Worm (Caenorhabditis elegans): ENCODE data around the gene W07G4.7.

Gene W07G4.7

DNA sequence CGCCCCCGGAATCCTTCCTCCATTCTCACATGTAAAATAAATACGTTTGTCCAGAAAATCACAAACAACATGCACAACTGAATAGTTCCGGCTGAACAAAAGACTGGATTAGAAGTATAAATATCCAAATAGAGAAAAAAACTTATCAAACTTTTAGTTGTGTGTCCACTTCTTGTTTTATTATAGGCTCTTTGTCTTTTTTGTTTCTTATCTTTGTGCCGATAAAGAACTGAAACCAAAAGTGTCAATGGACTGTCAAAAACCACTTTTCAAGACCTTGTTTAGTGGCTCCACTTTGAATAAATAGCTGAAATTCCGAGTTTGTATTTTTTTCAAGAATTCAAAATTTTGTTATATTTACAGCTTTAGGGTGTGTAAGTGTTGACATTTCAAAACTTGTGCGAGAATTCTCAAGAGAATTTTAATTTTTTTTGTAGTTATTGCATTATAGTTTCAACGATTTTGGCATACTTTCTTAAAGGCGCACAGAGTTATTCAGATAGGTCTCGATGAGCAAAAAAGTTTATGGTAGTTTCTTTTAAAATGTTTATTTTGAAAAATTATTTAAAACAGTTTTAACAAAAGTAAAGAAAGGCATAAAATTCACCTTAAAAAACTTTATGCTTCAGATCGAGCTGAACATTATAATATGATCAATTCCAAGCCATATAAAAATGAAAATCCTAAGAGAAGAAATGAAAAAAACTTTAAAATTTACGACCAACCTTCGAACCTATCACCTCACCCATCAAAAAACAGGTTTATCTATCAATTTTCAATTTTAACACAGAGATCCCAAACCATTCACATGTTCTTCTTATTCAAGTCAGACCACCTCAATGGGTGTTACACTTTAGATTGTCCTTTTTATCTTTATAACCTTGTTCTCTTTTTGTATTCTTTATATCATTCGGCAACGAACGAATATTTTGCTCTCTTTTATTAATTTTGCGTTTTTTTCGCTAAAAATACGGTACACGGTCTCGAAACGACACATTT lies 11.9 kb upstream of the W07G4.7 start (continued):
- TF ChIP-seq ama-1 (optimal IDR thresholded peaks at IDR 0.05) (no peak), egl-27 (tag; optimal IDR thresholded peaks at IDR 0.05) (no peak), unc-39 (tag; optimal IDR thresholded peaks at IDR 0.05) (no peak), nhr-12 (tag; optimal IDR thresholded peaks at IDR 0.05) (no peak), mdl-1 (tag; optimal IDR thresholded peaks at IDR 0.05) (no peak), blmp-1 (tag; optimal IDR thresholded peaks at IDR 0.05; ENCODE audit: insufficient read depth) (peak; percentile 23), fos-1 (tag; optimal IDR thresholded peaks at IDR 0.05) (peak; percentile 34), F13H6.1 (tag; optimal IDR thresholded peaks at IDR 0.05) (no peak)

DNA sequence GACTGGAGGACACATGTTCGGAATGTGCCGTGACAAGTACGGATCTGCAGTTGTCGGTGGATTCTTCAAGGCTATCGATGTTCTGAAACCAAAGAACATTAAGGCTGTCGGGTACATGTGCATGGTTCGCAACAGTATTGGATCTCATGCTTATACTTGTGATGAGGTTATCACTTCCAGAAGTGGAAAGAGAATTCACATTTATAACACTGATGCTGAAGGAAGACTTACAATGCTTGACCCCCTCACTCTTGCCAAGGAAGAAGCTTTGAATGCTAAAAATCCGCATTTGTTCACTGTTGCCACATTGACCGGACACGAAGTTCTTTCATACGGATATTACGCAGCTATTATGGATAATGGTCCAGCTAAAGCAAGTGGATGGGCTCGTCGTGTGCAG lies 10.5 kb upstream of the W07G4.7 start:
- TF ChIP-seq peb-1 (tag; optimal IDR thresholded peaks at IDR 0.05) (no peak), ztf-11 (tag; optimal IDR thresholded peaks at IDR 0.05) (no peak), crh-2 (tag; optimal IDR thresholded peaks at IDR 0.05) (no peak)

DNA sequence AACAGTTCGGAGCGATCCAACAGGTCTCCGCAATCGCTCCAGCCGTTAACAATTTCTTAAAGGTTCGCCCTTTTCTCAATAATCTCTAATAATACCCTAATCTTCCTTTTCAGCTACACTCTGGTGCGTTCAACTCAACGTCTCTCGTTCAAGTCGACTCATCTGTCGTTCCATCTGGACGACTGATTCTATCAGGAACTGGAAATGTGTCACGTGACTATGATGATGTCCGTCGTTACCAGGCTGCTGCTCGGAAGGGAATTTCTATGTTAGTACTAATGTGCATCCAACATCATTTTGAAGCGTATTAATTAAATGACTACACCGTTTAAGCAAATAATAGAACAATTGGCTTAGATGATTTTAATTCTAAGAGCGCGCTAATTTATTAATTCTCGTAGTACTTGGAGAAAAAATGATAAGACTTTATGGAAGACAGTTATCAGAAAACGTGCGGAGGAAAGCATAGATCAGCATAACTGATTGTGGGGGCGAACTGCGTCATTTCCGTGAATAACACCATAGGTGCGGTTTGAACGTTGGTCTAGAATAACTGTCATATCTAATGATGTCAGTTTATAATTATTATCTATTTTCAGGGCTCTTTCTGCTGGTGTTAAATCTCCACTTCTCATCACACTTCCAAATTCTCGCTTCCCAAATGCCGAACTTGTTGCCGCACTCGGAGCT lies 9.5 kb upstream of the W07G4.7 start:
- TF ChIP-seq elt-1 (tag; optimal IDR thresholded peaks at IDR 0.05) (no peak), alr-1 (tag; optimal IDR thresholded peaks at IDR 0.05) (no peak), aly-2 (tag; optimal IDR thresholded peaks at IDR 0.05) (no peak), R02D3.7 (tag; optimal IDR thresholded peaks at IDR 0.05) (no peak), peb-1 (tag; optimal IDR thresholded peaks at IDR 0.05) (no peak), unc-39 (tag; optimal IDR thresholded peaks at IDR 0.05) (no peak), F13H6.1 (tag; optimal IDR thresholded peaks at IDR 0.05) (no peak), gmeb-1 (tag; optimal IDR thresholded peaks at IDR 0.05) (no peak), ztf-4 (tag; optimal IDR thresholded peaks at IDR 0.05) (no peak)

DNA sequence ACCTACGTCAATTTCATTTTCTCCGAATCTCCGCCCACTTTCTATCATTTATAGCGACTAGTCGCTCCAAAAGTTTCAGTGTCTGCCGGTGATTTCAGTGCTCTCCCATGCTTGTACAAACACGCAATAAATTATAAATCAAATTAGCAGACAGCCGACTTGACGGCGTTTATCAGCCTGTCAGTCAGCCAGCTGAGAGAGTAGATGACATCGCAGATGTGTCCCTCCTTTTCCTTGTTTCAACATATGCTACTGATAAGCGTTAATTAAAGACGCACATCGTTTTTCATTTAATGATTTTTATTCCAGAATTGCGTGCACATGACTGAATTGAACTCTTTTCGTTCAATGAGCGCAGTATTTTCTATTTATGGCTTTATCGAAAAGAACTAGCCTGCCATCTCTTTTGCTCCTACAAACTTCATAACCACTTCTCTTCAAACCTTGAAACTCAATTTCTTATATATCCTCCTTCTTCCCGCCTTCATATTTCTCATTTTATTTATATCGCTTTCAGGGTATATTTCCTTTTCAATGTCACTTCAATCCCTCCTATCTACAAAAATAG lies 8.8 kb upstream of the W07G4.7 start, which contains the start of gene lap-2:
Gene lap-2, plus strand, starts transcription at position 518 of the 568 bp plus-strand sequence.
- TF ChIP-seq unc-55 (GFP tag; optimal IDR thresholded peaks at IDR 0.05) (no peak), sma-9 (GFP tag; optimal IDR thresholded peaks at IDR 0.05) (peak; percentile 88), sma-9 (tag; optimal IDR thresholded peaks at IDR 0.05) (no peak), F13H6.1 (tag; optimal IDR thresholded peaks at IDR 0.05) (peak; percentile 17), fos-1 (tag; optimal IDR thresholded peaks at IDR 0.05) (peak; percentile 36), unc-62 (GFP tag; optimal IDR thresholded peaks at IDR 0.05) (no peak), aly-2 (tag; optimal IDR thresholded peaks at IDR 0.05) (no peak), nhr-10 (tag; optimal IDR thresholded peaks at IDR 0.05) (no peak), nhr-11 (tag; optimal IDR thresholded peaks at IDR 0.05) (no peak), crh-2 (tag; optimal IDR thresholded peaks at IDR 0.05) (peak; percentile 23), mbf-1 (tag; optimal IDR thresholded peaks at IDR 0.05) (no peak), peb-1 (tag; optimal IDR thresholded peaks at IDR 0.05) (no peak)

DNA sequence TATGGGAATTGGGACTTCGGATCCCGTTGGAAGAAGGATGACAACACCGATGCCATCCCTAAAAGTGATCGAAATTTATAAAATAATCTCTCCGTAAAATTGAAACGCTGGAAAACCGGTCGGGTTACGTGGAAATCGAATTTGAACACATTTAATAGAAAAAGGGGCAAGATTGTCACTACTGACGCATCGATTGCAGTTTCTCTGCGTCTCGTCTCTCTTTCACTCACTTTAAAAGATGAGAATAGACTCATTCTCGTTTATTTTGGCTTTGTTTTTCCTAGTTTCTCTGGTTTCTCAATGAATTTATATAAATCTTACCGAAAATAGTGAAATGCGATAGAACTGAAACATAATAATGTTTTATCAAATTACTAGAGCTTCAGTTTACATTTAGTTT lies 7.2 kb upstream of the W07G4.7 start, which contains the start of gene scyl-1:
Gene scyl-1, minus strand, starts transcription at position 56 of the 400 bp plus-strand sequence.
- TF ChIP-seq dmd-4 (tag; optimal IDR thresholded peaks at IDR 0.05) (peak; percentile 3), blmp-1 (tag; optimal IDR thresholded peaks at IDR 0.05; ENCODE audit: insufficient read depth) (peak; percentile 59), elt-3 (tag; optimal IDR thresholded peaks at IDR 0.05) (no peak), unc-62 (GFP tag; optimal IDR thresholded peaks at IDR 0.05) (no peak), mbf-1 (tag; optimal IDR thresholded peaks at IDR 0.05) (no peak), C34F6.9 (tag; optimal IDR thresholded peaks at IDR 0.05) (peak; percentile 71), elt-1 (tag; optimal IDR thresholded peaks at IDR 0.05) (no peak), nhr-129 (tag; optimal IDR thresholded peaks at IDR 0.05) (peak; percentile 81), crh-2 (tag; optimal IDR thresholded peaks at IDR 0.05) (peak; percentile 86), gmeb-1 (tag; optimal IDR thresholded peaks at IDR 0.05) (peak; percentile 83), ztf-11 (tag; optimal IDR thresholded peaks at IDR 0.05) (no peak), peb-1 (tag; optimal IDR thresholded peaks at IDR 0.05) (no peak), fos-1 (tag; optimal IDR thresholded peaks at IDR 0.05) (peak; percentile 71), skn-1 (tag; optimal IDR thresholded peaks at IDR 0.05) (no peak), mdl-1 (tag; optimal IDR thresholded peaks at IDR 0.05) (peak in 1 of 2 experiments; percentile 14), lin-13 (GFP tag; optimal IDR thresholded peaks at IDR 0.05) (peak; percentile 85), sem-4 (tag; optimal IDR thresholded peaks at IDR 0.05) (peak; percentile 83), alr-1 (tag; optimal IDR thresholded peaks at IDR 0.05) (no peak), unc-39 (tag; optimal IDR thresholded peaks at IDR 0.05) (no peak), F13H6.1 (tag; optimal IDR thresholded peaks at IDR 0.05) (peak; percentile 83), nhr-21 (tag; optimal IDR thresholded peaks at IDR 0.05) (peak; percentile 80), ceh-16 (tag; optimal IDR thresholded peaks at IDR 0.05) (no peak), nhr-23 (tag; optimal IDR thresholded peaks at IDR 0.05) (no peak), egl-27 (tag; optimal IDR thresholded peaks at IDR 0.05) (no peak), sma-3 (GFP tag; optimal IDR thresholded peaks at IDR 0.05) (peak; percentile 87), lin-11 (tag; optimal IDR thresholded peaks at IDR 0.05) (no peak), mab-5 (tag; optimal IDR thresholded peaks at IDR 0.05) (peak; percentile 78), Y55F3AM.14 (GFP tag; optimal IDR thresholded peaks at IDR 0.05) (no peak), lsy-2 (tag; optimal IDR thresholded peaks at IDR 0.05) (peak; percentile 69 to 89), aly-2 (tag; optimal IDR thresholded peaks at IDR 0.05) (no peak)

Data from whole organism, L2 larva.